Worm (Caenorhabditis elegans) whole organism, L4/young adult: ENCODE data around the gene cku-70.
A peak's percentile ranks its signal among the peaks of the same experiment; 100 is the strongest.

Experiments used
- dao-5 ChIP-seq: sonication (generic microtip); optimal IDR thresholded peaks from 2 replicates; lab custom pipeline; 2016; ENCODE audit warnings: missing genotype, missing genetic modification characterization, moderate library complexity, missing compliant biosample characterization
- him-1 ChIP-seq: sonication (generic microtip); optimal IDR thresholded peaks from 2 replicates; lab custom pipeline; 2016; ENCODE audit warnings: missing genotype, missing genetic modification reagents, missing genetic modification characterization, missing compliant biosample characterization

DNA sequence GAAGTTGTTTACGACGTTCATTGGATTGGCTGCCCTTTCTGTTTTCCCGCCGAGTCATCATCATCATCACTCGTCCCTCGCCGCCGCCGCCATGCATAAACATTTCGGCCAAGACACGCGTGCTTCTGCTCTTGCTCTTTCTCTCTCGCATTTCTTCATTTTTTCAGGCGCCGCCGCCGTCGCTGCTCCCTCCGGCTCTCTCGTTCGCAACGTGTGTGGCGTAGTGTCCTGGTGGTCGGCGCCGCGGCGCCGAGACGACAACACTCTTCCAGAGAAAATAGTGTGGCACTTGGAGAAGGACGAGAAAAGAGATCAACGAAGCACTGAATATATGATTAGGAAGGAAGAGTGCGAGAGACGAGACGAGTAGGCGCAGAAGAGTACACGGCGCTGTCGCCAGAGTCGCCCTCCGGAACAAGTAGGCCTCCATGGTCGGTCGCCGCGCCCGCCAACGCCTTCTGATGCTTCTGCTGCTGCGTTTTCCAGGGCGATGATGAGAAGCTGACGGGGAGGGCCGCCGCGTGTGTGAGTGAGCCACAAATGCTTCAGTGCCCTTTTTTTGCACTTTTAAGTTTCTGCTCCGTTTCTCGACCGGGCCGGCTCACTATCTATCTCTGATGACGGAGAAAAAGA is 31.0 kb downstream of the cku-70 start:
- TF ChIP-seq him-1: peak; percentile 51
- peak; percentile 35 for TF ChIP-seq dao-5
